Worm (Caenorhabditis elegans): Measurements from ENCODE around the gene M117.4.

Gene M117.4

ce11 chrIV:11785064-11785840, 48.1 kb downstream of the M117.4 start:
- no peak for TF ChIP-seq mep-1 (tag; optimal IDR thresholded peaks at IDR 0.05)
- peak; percentile 17; the same call in 1 of the 2 replicates for TF ChIP-seq set-16 (GFP tag; IDR thresholded peaks at IDR 0.05)
- peak in 1 of 2 experiments; percentile 4 for TF ChIP-seq lsy-2 (tag; optimal IDR thresholded peaks at IDR 0.05)
- TF ChIP-seq R02D3.7 (tag; optimal IDR thresholded peaks at IDR 0.05): no peak
- peak; percentile 9 for TF ChIP-seq ces-1 (GFP tag; optimal IDR thresholded peaks at IDR 0.05)
- TF ChIP-seq unc-62 (GFP tag; optimal IDR thresholded peaks at IDR 0.05 in 1 of 2): peak in 1 of 2 experiments; percentile 74
- TF ChIP-seq unc-62 (tag; optimal IDR thresholded peaks at IDR 0.05): no peak
- TF ChIP-seq snpc-1.2 (GFP tag; IDR thresholded peaks at IDR 0.05): no peak
- TF ChIP-seq fkh-10 (GFP tag; optimal IDR thresholded peaks at IDR 0.05): peak; percentile 50
- TF ChIP-seq aha-1 (tag): peak; percentile 30
- no peak for TF ChIP-seq Y48G9A.11 (GFP tag; IDR thresholded peaks at IDR 0.05)
- no peak for TF ChIP-seq jun-1 (tag; optimal IDR thresholded peaks at IDR 0.05)
- 0 out of 2 replicates have a peak, but pooled peaks have one; percentile 4 for TF ChIP-seq lim-7 (GFP tag; IDR thresholded peaks at IDR 0.05)
- peak; percentile 59; the same call in 1 of the 2 replicates for TF ChIP-seq ctbp-1 (GFP tag; IDR thresholded peaks at IDR 0.05)
- no peak for TF ChIP-seq ZK337.2 (GFP tag; IDR thresholded peaks at IDR 0.05)

- TF ChIP-seq lin-38 (GFP tag; IDR thresholded peaks at IDR 0.05): no peak
- TF ChIP-seq nhr-102 (tag; optimal IDR thresholded peaks at IDR 0.05): no peak
- TF ChIP-seq lin-1 (GFP tag; IDR thresholded peaks at IDR 0.05): no peak
- TF ChIP-seq zag-1 (tag; optimal IDR thresholded peaks at IDR 0.05): no peak
- no peak for TF ChIP-seq daf-12 (tag; optimal IDR thresholded peaks at IDR 0.05)
- TF ChIP-seq vab-7 (GFP tag; IDR thresholded peaks at IDR 0.05): no peak
- no peak for TF ChIP-seq ZK546.5 (tag; optimal IDR thresholded peaks at IDR 0.05)
- no peak for TF ChIP-seq duxl-1 (tag; optimal IDR thresholded peaks at IDR 0.05; ENCODE audit: poor library complexity)
- no peak for TF ChIP-seq zfp-2 (tag; optimal IDR thresholded peaks at IDR 0.05)
- no peak for TF ChIP-seq ztf-7 (tag; optimal IDR thresholded peaks at IDR 0.05)
- no peak for TF ChIP-seq F37D6.2 (tag; optimal IDR thresholded peaks at IDR 0.05)
- TF ChIP-seq aha-1 (tag): no peak
- TF ChIP-seq nhr-11 (tag; optimal IDR thresholded peaks at IDR 0.05): no peak
- TF ChIP-seq nhr-10 (tag; optimal IDR thresholded peaks at IDR 0.05): no peak
- TF ChIP-seq lin-13 (GFP tag; optimal IDR thresholded peaks at IDR 0.05): no peak
- TF ChIP-seq ces-1 (GFP tag; optimal IDR thresholded peaks at IDR 0.05): no peak
- TF ChIP-seq php-3 (GFP tag; IDR thresholded peaks at IDR 0.05): no peak
Observed at ce11 chrIV:11782846-11783245, 50.5 kb downstream of the M117.4 start.
